Fruit fly (Drosophila melanogaster) whole organism, wandering third instar larva: ENCODE results near the gene CG13857.
A peak's percentile ranks its signal among the peaks of the same experiment; 100 is the strongest.

Experiments
- CG32264 ChIP-seq: fragments of 200-800 bp; sonication (Bioruptor generic); optimal IDR thresholded peaks from 2 replicates; lab custom pipeline; 2016; ENCODE audit warnings: missing biosample characterization, missing genetic modification characterization
- CG9705 ChIP-seq: fragments of 200-800 bp; sonication (Bioruptor generic); optimal IDR thresholded peaks from 2 replicates; lab custom pipeline; 2018; ENCODE audit warnings: missing biosample characterization, mild to moderate bottlenecking, missing genetic modification characterization
- CrebA ChIP-seq: fragments of 200-800 bp; sonication (Bioruptor generic); optimal IDR thresholded peaks from 2 replicates; lab custom pipeline; 2016; ENCODE audit warnings: missing biosample characterization, mild to moderate bottlenecking, missing genetic modification characterization, borderline replicate concordance
- Dfd ChIP-seq: fragments of >200 bp; optimal IDR thresholded peaks from 2 replicates; lab custom pipeline; 2017; ENCODE audit warnings: missing biosample characterization, missing genetic modification characterization
- GATAd ChIP-seq: sonication (Bioruptor generic); optimal IDR thresholded peaks from 2 replicates; lab custom pipeline; 2016; ENCODE audit warnings: missing biosample characterization, missing genetic modification characterization
- HLH106 ChIP-seq: fragments of 200-800 bp; optimal IDR thresholded peaks from 3 replicates; lab custom pipeline; 2019; ENCODE audit warnings: missing biosample characterization, mild to moderate bottlenecking, missing genetic modification characterization, moderate library complexity
- Hnf4 ChIP-seq: fragments of 200-800 bp; sonication (Bioruptor generic); optimal IDR thresholded peaks from 2 replicates; lab custom pipeline; 2016; ENCODE audit warnings: missing biosample characterization, mild to moderate bottlenecking, missing genetic modification characterization
- Hr78 ChIP-seq: fragments of >200 bp; optimal IDR thresholded peaks from 2 replicates; lab custom pipeline; 2017; ENCODE audit warnings: missing biosample characterization, missing genetic modification characterization
- Hr83 ChIP-seq: fragments of 200-300 bp; sonication (Bioruptor generic); optimal IDR thresholded peaks from 2 replicates; lab custom pipeline; 2016; ENCODE audit warnings: missing biosample characterization, mild to moderate bottlenecking, missing genetic modification characterization, moderate library complexity; ENCODE audit not compliant: poor library complexity, severe bottlenecking
- Mio ChIP-seq: sonication (Bioruptor generic); optimal IDR thresholded peaks from 2 replicates; lab custom pipeline; 2016; ENCODE audit warnings: missing biosample characterization, missing genetic modification characterization
- Myc ChIP-seq: fragments of >200 bp; optimal IDR thresholded peaks from 2 replicates; lab custom pipeline; 2017
- N ChIP-seq: fragments of >200 bp; optimal IDR thresholded peaks from 2 replicates; lab custom pipeline; 2018; ENCODE audit warnings: missing biosample characterization, missing external identifiers, missing genetic modification characterization
- OdsH ChIP-seq: fragments of 200-800 bp; sonication (Bioruptor generic); optimal IDR thresholded peaks from 2 replicates; lab custom pipeline; 2016; ENCODE audit warnings: missing biosample characterization, mild to moderate bottlenecking, missing genetic modification characterization
- Rel ChIP-seq, 2 experiments: fragments of 200-800 bp; sonication (Bioruptor generic) in 1 of 2; optimal IDR thresholded peaks; 2 replicates in 1 of 2; 3 replicates in 1 of 2; lab custom pipeline; 2016 to 2019; ENCODE audit warnings: mild to moderate bottlenecking in 2 of 2, missing biosample characterization in 2 of 2, missing genetic modification characterization in 2 of 2, moderate library complexity in 1 of 2
- Sp1 ChIP-seq: fragments of 200-800 bp; sonication (Bioruptor generic); optimal IDR thresholded peaks from 3 replicates; lab custom pipeline; 2019; ENCODE audit warnings: missing biosample characterization, mild to moderate bottlenecking, missing genetic modification characterization, moderate library complexity
- Vsx2 ChIP-seq: fragments of 200-300, 225-300 bp; sonication (Bioruptor generic); optimal IDR thresholded peaks from 2 replicates; lab custom pipeline; 2018; ENCODE audit warnings: missing biosample characterization, missing genetic modification characterization; ENCODE audit not compliant: partially characterized antibody
- br ChIP-seq: fragments of 200-800 bp; sonication (Bioruptor generic); optimal IDR thresholded peaks from 2 replicates; lab custom pipeline; 2016; ENCODE audit warnings: missing biosample characterization, missing genetic modification characterization
- brk ChIP-seq: fragments of 200-800 bp; sonication (Bioruptor generic); optimal IDR thresholded peaks from 2 replicates; lab custom pipeline; 2016; ENCODE audit warnings: missing biosample characterization, mild to moderate bottlenecking, missing genetic modification characterization
- dl ChIP-seq, 2 experiments: fragments of 175-275, 200-275 bp in 1 of 2; fragments of 200-275 bp in 1 of 2; sonication (Bioruptor generic); optimal IDR thresholded peaks; lab custom pipeline; 2018; ENCODE audit warnings: mild to moderate bottlenecking in 2 of 2, missing biosample characterization in 2 of 2, missing genetic modification characterization in 2 of 2, moderate library complexity in 2 of 2; ENCODE audit not compliant: partially characterized antibody in 2 of 2, insufficient read depth in 1 of 2
- dmrt93B ChIP-seq: fragments of 200-800 bp; sonication (Bioruptor generic); optimal IDR thresholded peaks from 2 replicates; lab custom pipeline; 2018; ENCODE audit warnings: missing biosample characterization, mild to moderate bottlenecking, missing genetic modification characterization
- dsf ChIP-seq: sonication (Bioruptor generic); optimal IDR thresholded peaks from 2 replicates; lab custom pipeline; 2016; ENCODE audit warnings: missing biosample characterization, missing genetic modification characterization, borderline replicate concordance
- ey ChIP-seq: fragments of 200-800 bp; sonication (Bioruptor generic); optimal IDR thresholded peaks from 2 replicates; lab custom pipeline; 2016; ENCODE audit warnings: missing biosample characterization, missing genetic modification characterization
- foxo ChIP-seq, 2 experiments: fragments of 200-800 bp; sonication (Bioruptor generic); optimal IDR thresholded peaks; 2 replicates in 1 of 2; 3 replicates in 1 of 2; lab custom pipeline; 2016 to 2017; ENCODE audit warnings: missing biosample characterization in 2 of 2, missing genetic modification characterization in 2 of 2
- fru ChIP-seq: fragments of 200-800 bp; sonication (Bioruptor generic); optimal IDR thresholded peaks from 3 replicates; lab custom pipeline; 2016; ENCODE audit warnings: missing biosample characterization, mild to moderate bottlenecking, missing genetic modification characterization
- jim ChIP-seq: fragments of 175-275, 200-325 bp; sonication (Bioruptor generic); optimal IDR thresholded peaks from 2 replicates; lab custom pipeline; 2016; ENCODE audit warnings: missing biosample characterization, mild to moderate bottlenecking, missing genetic modification characterization
- lola ChIP-seq: fragments of >200 bp; optimal IDR thresholded peaks from 2 replicates; lab custom pipeline; 2017; ENCODE audit warnings: missing biosample characterization, missing genetic modification characterization
- pan ChIP-seq: fragments of >200 bp; optimal IDR thresholded peaks from 2 replicates; lab custom pipeline; 2017
- psq ChIP-seq: fragments of 200-800 bp; sonication (Bioruptor generic); optimal IDR thresholded peaks from 3 replicates; lab custom pipeline; 2017; ENCODE audit warnings: missing biosample characterization, mild to moderate bottlenecking, missing genetic modification characterization, moderate library complexity
- rgr ChIP-seq: fragments of 200-800 bp; sonication (Bioruptor generic); optimal IDR thresholded peaks from 3 replicates; lab custom pipeline; 2016; ENCODE audit warnings: missing biosample characterization, mild to moderate bottlenecking, missing genetic modification characterization
- sv ChIP-seq: fragments of 200-800 bp; sonication (Bioruptor generic); optimal IDR thresholded peaks from 3 replicates; lab custom pipeline; 2016; ENCODE audit warnings: missing biosample characterization, missing genetic modification characterization
- tai ChIP-seq: sonication (Bioruptor generic); optimal IDR thresholded peaks from 2 replicates; lab custom pipeline; 2016; ENCODE audit warnings: missing biosample characterization, missing genetic modification characterization
- woc ChIP-seq: sonication (Bioruptor generic); optimal IDR thresholded peaks from 2 replicates; lab custom pipeline; 2016; ENCODE audit warnings: missing biosample characterization, mild to moderate bottlenecking, missing genetic modification characterization

The CG13857 gene

DNA sequence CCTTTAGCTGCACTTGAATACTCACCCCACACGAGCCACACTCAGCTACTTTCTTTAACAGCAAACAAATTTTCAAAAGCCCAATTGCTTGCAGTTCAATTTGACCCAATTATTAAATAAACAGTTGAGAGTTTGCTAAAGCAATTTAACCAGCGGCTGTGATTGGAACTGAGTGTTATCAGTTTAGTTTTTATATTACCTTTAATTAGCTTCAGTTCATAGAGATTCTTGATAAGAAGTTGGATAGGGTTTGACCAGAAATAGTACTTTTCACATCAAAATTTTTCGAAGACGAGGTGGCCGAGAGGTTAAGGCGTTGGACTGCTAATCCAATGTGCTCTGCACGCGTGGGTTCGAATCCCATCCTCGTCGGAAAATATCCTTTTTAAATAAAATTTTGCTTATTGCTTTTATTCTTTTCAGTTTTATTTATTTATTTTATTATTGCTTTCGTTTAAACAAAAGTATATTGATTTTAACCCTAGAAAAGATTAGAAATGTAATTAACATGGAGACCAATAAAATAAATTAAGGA, 2.4 kb upstream of the CG13857 start:
- no peak for TF ChIP-seq psq
- no peak for TF ChIP-seq Mio
- no peak for TF ChIP-seq rgr
- TF ChIP-seq CG9705: no peak
- no peak for TF ChIP-seq GATAd (GFP tag; lab: Kevin White, UChicago)
- TF ChIP-seq br: no peak
- TF ChIP-seq dl (GFP tag; optimal IDR thresholded peaks at IDR 0.05; lab: Kevin White, UChicago; ENCODE audit: insufficient read depth in 1 of 2, partially characterized antibody in 2 of 2): no peak
- no peak for TF ChIP-seq CG32264 (GFP tag; lab: Kevin White, UChicago)
- no peak for TF ChIP-seq Hr78 (GFP tag; lab: Kevin White, UChicago)
- no peak for TF ChIP-seq Rel (GFP tag; optimal IDR thresholded peaks at IDR 0.05; lab: Kevin White, UChicago)
- TF ChIP-seq Rel (tag; optimal IDR thresholded peaks at IDR 0.05; lab: Kevin White, UChicago): no peak
- TF ChIP-seq fru (GFP tag; lab: Kevin White, UChicago): no peak
- no peak for TF ChIP-seq OdsH
- TF ChIP-seq dsf (GFP tag; lab: Kevin White, UChicago): no peak
- TF ChIP-seq foxo (GFP tag; optimal IDR thresholded peaks at IDR 0.05; lab: Kevin White, UChicago): no peak

DNA sequence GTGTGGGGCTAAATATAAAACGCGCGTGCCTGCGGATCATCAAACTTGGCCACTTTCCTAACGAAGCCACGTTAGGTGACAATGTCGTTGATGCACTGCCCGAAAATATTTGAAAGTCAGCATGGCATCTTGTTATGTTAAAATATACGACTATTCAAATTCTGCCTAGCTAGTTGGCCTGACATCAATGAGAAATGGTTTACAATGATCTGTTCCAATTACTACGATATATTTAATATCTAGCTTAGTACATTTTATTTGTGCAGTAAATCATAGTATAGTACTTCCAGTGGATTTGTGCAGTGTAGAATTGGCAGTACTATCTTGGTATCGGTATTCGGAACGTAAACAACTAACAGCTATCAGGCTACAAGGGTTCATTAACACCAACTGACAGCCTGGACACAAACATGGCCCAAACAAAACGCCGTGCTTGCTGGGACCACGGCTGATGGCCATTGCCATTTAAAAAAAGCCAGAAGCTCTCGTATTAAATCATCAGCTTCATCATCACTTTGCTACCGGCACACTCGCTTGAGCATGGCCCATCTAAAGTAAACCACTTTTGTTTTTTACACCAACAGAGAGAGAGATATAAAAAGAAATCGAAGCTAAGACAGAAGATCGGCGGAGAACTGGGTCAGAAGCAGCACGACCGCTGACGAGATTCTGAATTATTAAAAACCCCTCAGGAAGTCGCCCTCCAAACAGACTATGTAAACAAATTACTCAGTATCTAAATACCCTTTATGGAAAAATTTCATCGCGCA, 1.7 kb upstream of the CG13857 start:
- TF ChIP-seq Mio (no peak), woc (GFP tag; lab: Kevin White, UChicago) (no peak), Hr83 (GFP tag; lab: Kevin White, UChicago) (no peak), HLH106 (tag; lab: Kevin White, UChicago) (no peak)

DNA sequence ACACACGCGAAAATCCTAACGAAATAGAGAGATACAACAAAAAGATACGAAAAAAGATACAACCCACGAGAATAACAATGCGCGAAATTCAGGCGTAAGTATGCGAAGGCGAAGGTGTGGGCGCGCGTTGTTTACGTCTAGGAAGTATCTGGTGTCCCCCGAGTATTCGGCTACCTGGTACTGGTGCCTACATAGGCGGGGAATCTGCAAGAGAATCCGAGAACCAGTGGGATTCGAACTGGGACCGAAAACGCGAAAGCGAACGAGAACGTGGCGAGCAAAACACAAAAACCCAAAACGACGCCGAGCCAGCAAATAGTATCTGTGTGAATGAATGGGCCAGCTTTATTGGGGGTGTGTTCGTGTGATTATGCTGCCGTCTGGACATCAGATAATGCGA, 3.8 kb downstream of the CG13857 start:
- TF ChIP-seq Vsx2 (no peak), psq (peak; percentile 45)

DNA sequence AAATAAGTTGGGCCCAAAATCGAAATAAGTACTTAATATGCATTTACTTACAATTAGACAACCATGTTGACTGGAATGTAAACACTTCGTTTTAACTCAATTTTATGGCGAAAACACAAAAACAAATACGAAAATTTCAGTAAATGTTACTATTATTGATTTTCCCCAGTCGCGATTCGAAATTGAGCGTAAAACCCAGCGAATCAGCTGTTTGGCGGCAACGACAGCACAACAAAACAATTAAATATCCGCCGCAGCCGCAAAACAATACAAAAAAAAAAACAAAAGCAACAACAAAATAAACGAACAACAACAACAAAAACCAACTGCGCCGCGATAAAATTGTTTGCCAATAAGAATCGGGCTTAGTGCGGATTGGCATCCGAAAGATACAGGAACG, 4.3 kb downstream of the CG13857 start, which contains the start of the genes CAH8 and CG7059:
CAH8 (minus strand) TSS at position 101 of the 400 bp plus-strand sequence.
CG7059 (plus strand) TSS at position 167 of the 400 bp plus-strand sequence.
- TF ChIP-seq dl (GFP tag; optimal IDR thresholded peaks at IDR 0.05; lab: Kevin White, UChicago; ENCODE audit: insufficient read depth in 1 of 2, partially characterized antibody in 2 of 2) (no peak), foxo (GFP tag; optimal IDR thresholded peaks at IDR 0.05; lab: Kevin White, UChicago) (no peak), Hr83 (GFP tag; lab: Kevin White, UChicago) (no peak), psq (no peak), Vsx2 (no peak), GATAd (GFP tag; lab: Kevin White, UChicago) (no peak), Sp1 (GFP tag; lab: Kevin White, UChicago) (no peak), fru (GFP tag; lab: Kevin White, UChicago) (no peak), Dfd (no peak), Myc (lab: Kevin White, UChicago) (no peak), N (GFP tag; lab: Kevin White, UChicago) (no peak), tai (no peak), HLH106 (tag; lab: Kevin White, UChicago) (no peak), CrebA (GFP tag; lab: Kevin White, UChicago) (no peak), sv (GFP tag; lab: Kevin White, UChicago) (no peak), Hnf4 (GFP tag; lab: Kevin White, UChicago) (no peak)

DNA sequence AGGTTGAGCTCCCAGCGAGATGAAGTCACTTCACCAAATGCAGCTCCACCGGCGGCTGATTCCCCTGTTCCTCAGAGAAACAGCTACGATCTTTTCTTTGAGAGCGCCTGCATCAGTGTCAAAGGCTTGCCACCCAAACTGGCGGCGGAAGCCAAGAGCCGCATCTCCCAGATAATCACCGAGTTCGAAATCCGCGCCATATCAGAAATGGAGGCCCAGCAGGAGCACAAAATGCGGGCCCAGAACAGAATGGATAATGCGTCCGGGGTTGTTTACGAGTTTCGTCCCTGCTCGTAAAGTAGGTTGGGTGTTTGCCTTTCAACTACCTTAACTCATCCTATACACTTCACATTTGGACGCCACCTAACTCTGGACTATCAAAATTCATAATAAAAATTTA, 12.2 kb downstream of the CG13857 start, which contains the start of gene Gpdh3:
Gpdh3 (plus strand) TSS at position 301 of the 400 bp plus-strand sequence.
- TF ChIP-seq pan (lab: Kevin White, UChicago) (no peak), lola (no peak)
- TF ChIP-seq, all 38 proteins: peak for 0

DNA sequence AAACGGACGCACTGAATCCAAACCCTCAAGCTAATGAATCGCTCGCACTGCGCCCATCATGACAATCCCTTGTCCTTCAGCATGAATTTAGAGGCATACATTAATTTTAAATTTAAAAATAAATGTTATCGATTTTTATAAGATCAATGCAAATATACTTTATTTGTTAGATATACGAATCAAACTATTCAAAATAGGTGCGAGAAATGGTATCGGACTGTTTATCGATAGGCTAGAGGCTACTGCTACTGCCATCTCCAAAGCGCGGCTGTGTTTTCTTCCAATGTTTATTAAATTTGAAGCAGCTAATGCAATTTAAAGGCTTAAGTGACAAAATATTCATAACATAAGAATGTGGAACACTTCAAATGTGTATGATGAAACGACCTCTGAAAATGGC, 12.8 kb downstream of the CG13857 start, which contains the start of gene CG43342:
CG43342 (plus strand) TSS at position 264 of the 400 bp plus-strand sequence.
- TF ChIP-seq psq (no peak), Sp1 (GFP tag; lab: Kevin White, UChicago) (no peak), Hnf4 (GFP tag; lab: Kevin White, UChicago) (no peak), dmrt93B (GFP tag; lab: Kevin White, UChicago) (no peak), brk (GFP tag; lab: Kevin White, UChicago) (no peak), pan (lab: Kevin White, UChicago) (no peak), N (GFP tag; lab: Kevin White, UChicago) (no peak), dl (GFP tag; optimal IDR thresholded peaks at IDR 0.05; lab: Kevin White, UChicago; ENCODE audit: insufficient read depth in 1 of 2, partially characterized antibody in 2 of 2) (no peak), foxo (GFP tag; optimal IDR thresholded peaks at IDR 0.05; lab: Kevin White, UChicago) (no peak), rgr (no peak), ey (no peak), Dfd (no peak), fru (GFP tag; lab: Kevin White, UChicago) (no peak), jim (no peak), CrebA (GFP tag; lab: Kevin White, UChicago) (no peak), Hr78 (GFP tag; lab: Kevin White, UChicago) (no peak)
